Fruit fly (Drosophila melanogaster): ENCODE results near the gene dgt4.

dgt4 gene

dm6 chrX:4105830-4106233, 7.7 kb upstream of the dgt4 start, which contains the start of gene cib (continued):
- TF ChIP-seq crol (GFP tag; IDR thresholded peaks at IDR 0.05) (0 out of 2 replicates have a peak, but pooled peaks have one; percentile 32), bigmax (GFP tag; optimal IDR thresholded peaks at IDR 0.05) (peak; percentile 23), tna (GFP tag; IDR thresholded peaks at IDR 0.05; ENCODE audit: partially characterized antibody) (peak; percentile 71), Sin3A (optimal IDR thresholded peaks at IDR 0.05) (peak; percentile 17), CG17361 (GFP tag; IDR thresholded peaks at IDR 0.05) (peak; percentile 29; the same call in 1 of the 3 replicates), toy (GFP tag; IDR thresholded peaks at IDR 0.05) (no peak), ken (GFP tag; IDR thresholded peaks at IDR 0.05) (0 out of 3 replicates have a peak, but pooled peaks have one; percentile 39), gsb-n (tag; optimal IDR thresholded peaks at IDR 0.05) (peak; percentile 68), CG12769 (tag; optimal IDR thresholded peaks at IDR 0.05) (no peak), CG12155 (GFP tag; optimal IDR thresholded peaks at IDR 0.05) (peak; percentile 13), scrt (GFP tag; optimal IDR thresholded peaks at IDR 0.05) (peak; percentile 28), CG33557 (GFP tag; optimal IDR thresholded peaks at IDR 0.05) (peak; percentile 31), CG10654 (GFP tag; optimal IDR thresholded peaks at IDR 0.05) (no peak), Atf-2 (GFP tag; optimal IDR thresholded peaks at IDR 0.05) (no peak), inv (GFP tag; IDR thresholded peaks at IDR 0.05; ENCODE audit: partially characterized antibody) (peak; percentile 68; the same call in 1 of the 2 replicates), YL-1 (GFP tag; optimal IDR thresholded peaks at IDR 0.05) (peak; percentile 49), CG11723 (GFP tag; optimal IDR thresholded peaks at IDR 0.05) (no peak), CG17912 (GFP tag; optimal IDR thresholded peaks at IDR 0.05) (peak; percentile 76), Ssrp (tag; optimal IDR thresholded peaks at IDR 0.05) (no peak), Fer2 (tag; optimal IDR thresholded peaks at IDR 0.05) (no peak), CG14710 (tag; optimal IDR thresholded peaks at IDR 0.05) (peak; percentile 99), sob (GFP tag; IDR thresholded peaks at IDR 0.05) (peak; percentile 63), lbe (GFP tag; optimal IDR thresholded peaks at IDR 0.05) (peak; percentile 42), wdn (GFP tag; IDR thresholded peaks at IDR 0.05) (no peak), pho (GFP tag; optimal IDR thresholded peaks at IDR 0.05) (no peak), fu2 (GFP tag; optimal IDR thresholded peaks at IDR 0.05) (no peak), wor (GFP tag; IDR thresholded peaks at IDR 0.05) (no peak), eyg (GFP tag; optimal IDR thresholded peaks at IDR 0.05) (no peak), vfl (GFP tag; optimal IDR thresholded peaks at IDR 0.05) (no peak), ssp (GFP tag; IDR thresholded peaks at IDR 0.05) (peak; percentile 23; the same call in 1 of the 2 replicates), Pdp1 (GFP tag; optimal IDR thresholded peaks at IDR 0.05) (peak; percentile 21 to 54), CG31224 (GFP tag; IDR thresholded peaks at IDR 0.05) (no peak), Sox100B (GFP tag; optimal IDR thresholded peaks at IDR 0.05) (no peak), Ets65A (GFP tag) (no peak), CG5180 (GFP tag; optimal IDR thresholded peaks at IDR 0.05) (no peak), btn (GFP tag; optimal IDR thresholded peaks at IDR 0.05) (no peak), CG3847 (GFP tag; IDR thresholded peaks at IDR 0.05) (peak; percentile 81), en (GFP tag; optimal IDR thresholded peaks at IDR 0.05) (no peak), dpn (GFP tag; optimal IDR thresholded peaks at IDR 0.05) (peak in 1 of 2 experiments; percentile 50), D (optimal IDR thresholded peaks at IDR 0.05) (no peak), D (GFP tag; optimal IDR thresholded peaks at IDR 0.05) (no peak), nau (GFP tag; optimal IDR thresholded peaks at IDR 0.05) (no peak), jing (GFP tag; optimal IDR thresholded peaks at IDR 0.05) (no peak), E2f1 (GFP tag; IDR thresholded peaks at IDR 0.05) (no peak), ems (GFP tag; optimal IDR thresholded peaks at IDR 0.05) (peak; percentile 29), dati (GFP tag; IDR thresholded peaks at IDR 0.05) (no peak), oc (tag; optimal IDR thresholded peaks at IDR 0.05) (no peak), Nf-YB (GFP tag; optimal IDR thresholded peaks at IDR 0.05) (peak; percentile 34), CG12071 (GFP tag; optimal IDR thresholded peaks at IDR 0.05) (peak; percentile 37), Mrtf (GFP tag; IDR thresholded peaks at IDR 0.05) (no peak), Hey (tag; optimal IDR thresholded peaks at IDR 0.05) (no peak), CG15479 (GFP tag; optimal IDR thresholded peaks at IDR 0.05) (no peak)

Data from whole organism, embryonic.